Fruit fly (Drosophila melanogaster): ENCODE results near the gene Ucp4C.

The Ucp4C gene

DNA sequence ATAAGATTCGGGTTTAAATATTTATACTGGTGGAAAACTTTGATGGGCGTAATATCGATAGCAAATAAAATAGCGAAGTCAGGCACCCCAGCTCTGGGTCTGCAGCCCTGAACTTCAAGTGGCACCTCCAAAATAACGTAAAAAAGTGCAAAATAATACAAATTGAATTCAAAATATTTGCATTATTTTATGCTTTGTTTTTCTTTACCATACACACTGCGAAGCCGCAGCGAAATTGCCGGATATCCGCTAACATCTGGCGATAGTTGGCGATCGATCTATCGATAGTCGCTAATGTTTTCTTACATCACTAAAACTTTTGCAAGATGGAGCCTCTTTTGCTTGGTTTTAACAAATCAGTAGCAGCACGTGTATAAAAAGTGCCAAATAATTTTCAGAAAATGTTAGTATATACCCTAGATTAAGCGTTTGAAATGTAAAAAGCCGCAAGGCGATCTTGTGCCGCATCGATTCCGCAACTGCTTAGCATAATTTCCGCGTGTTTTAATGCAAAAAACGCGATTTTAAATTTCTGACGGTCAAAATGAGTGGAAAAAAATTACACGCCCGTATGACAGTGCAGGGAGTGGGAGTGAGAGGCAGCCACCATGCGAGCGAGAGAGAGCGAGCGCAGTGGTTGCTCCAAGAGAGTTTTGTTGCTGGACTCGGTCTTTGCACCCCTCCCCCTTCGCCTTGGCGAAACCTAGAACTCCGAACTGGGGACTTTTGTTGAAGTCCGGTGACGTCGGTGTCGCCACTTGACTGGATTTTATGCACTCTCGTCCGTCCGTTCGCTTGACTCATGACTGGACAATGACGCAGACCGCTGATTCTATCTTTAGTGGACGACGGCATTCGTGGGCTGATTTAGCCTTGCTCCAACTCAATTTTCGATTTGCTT lies 13.3 kb downstream of the Ucp4C start, which contains the start of gene eIF4A (continued):
- TF ChIP-seq repo (GFP tag; optimal IDR thresholded peaks at IDR 0.05) (peak; percentile 5), CG9932 (GFP tag; IDR thresholded peaks at IDR 0.05) (no peak), CG4360 (GFP tag; IDR thresholded peaks at IDR 0.05) (no peak), BEAF-32 (GFP tag; optimal IDR thresholded peaks at IDR 0.05) (peak; percentile 96), Doc3 (GFP tag; IDR thresholded peaks at IDR 0.05; ENCODE audit: partially characterized antibody) (no peak), gsb (GFP tag; IDR thresholded peaks at IDR 0.05) (no peak), zfh2 (GFP tag; optimal IDR thresholded peaks at IDR 0.05) (no peak), mirr (GFP tag; optimal IDR thresholded peaks at IDR 0.05) (peak; percentile 40), CG10366 (GFP tag; IDR thresholded peaks at IDR 0.05) (no peak), CG11560 (tag; IDR thresholded peaks at IDR 0.05) (no peak), CG15073 (GFP tag; optimal IDR thresholded peaks at IDR 0.05) (no peak), Dref (GFP tag; IDR thresholded peaks at IDR 0.05) (no peak), pita (GFP tag; optimal IDR thresholded peaks at IDR 0.05) (peak; percentile 66), vnd (GFP tag; IDR thresholded peaks at IDR 0.05; ENCODE audit: partially characterized antibody) (no peak), CG18599 (GFP tag; optimal IDR thresholded peaks at IDR 0.05) (peak; percentile 11), lab (GFP tag; optimal IDR thresholded peaks at IDR 0.05) (peak; percentile 18), croc (GFP tag; conservative IDR thresholded peaks at IDR 0.05) (no peak), otp (GFP tag; IDR thresholded peaks at IDR 0.05) (no peak), CG4820 (GFP tag; optimal IDR thresholded peaks at IDR 0.05) (no peak), tx (GFP tag; optimal IDR thresholded peaks at IDR 0.05) (no peak), NfI (GFP tag; optimal IDR thresholded peaks at IDR 0.05) (peak; percentile 56), CG16815 (GFP tag; optimal IDR thresholded peaks at IDR 0.05) (no peak), slp2 (GFP tag; optimal IDR thresholded peaks at IDR 0.05) (no peak), CG34224 (GFP tag; IDR thresholded peaks at IDR 0.05; ENCODE audit: partially characterized antibody) (no peak), Chrac-16 (GFP tag; optimal IDR thresholded peaks at IDR 0.05) (no peak), CG11085 (GFP tag; IDR thresholded peaks at IDR 0.05) (no peak), Ets65A (GFP tag) (peak; percentile 90), lilli (GFP tag; optimal IDR thresholded peaks at IDR 0.05) (no peak), stwl (tag; optimal IDR thresholded peaks at IDR 0.05) (no peak), Taf1 (GFP tag; IDR thresholded peaks at IDR 0.05) (no peak), CG11504 (tag; optimal IDR thresholded peaks at IDR 0.05) (peak; percentile 13), ftz-f1 (GFP tag; optimal IDR thresholded peaks at IDR 0.05) (no peak), Sry-β (GFP tag; optimal IDR thresholded peaks at IDR 0.05) (no peak), CG14667 (GFP tag; IDR thresholded peaks at IDR 0.05) (no peak), Six4 (GFP tag; optimal IDR thresholded peaks at IDR 0.05) (no peak), bowl (GFP tag; IDR thresholded peaks at IDR 0.05) (no peak), CG9876 (GFP tag; optimal IDR thresholded peaks at IDR 0.05) (peak; percentile 7), CG10209 (GFP tag; optimal IDR thresholded peaks at IDR 0.05) (no peak), gce (GFP tag; IDR thresholded peaks at IDR 0.05) (no peak), CG14441 (GFP tag; IDR thresholded peaks at IDR 0.05) (no peak), B-H2 (GFP tag; optimal IDR thresholded peaks at IDR 0.05) (no peak), CG2889 (GFP tag; IDR thresholded peaks at IDR 0.05) (no peak), kni (GFP tag; optimal IDR thresholded peaks at IDR 0.05) (no peak), CG11456 (GFP tag; IDR thresholded peaks at IDR 0.05) (no peak), luna (GFP tag; optimal IDR thresholded peaks at IDR 0.05) (no peak), bcd (GFP tag; optimal IDR thresholded peaks at IDR 0.05) (peak; percentile 42), CkIIα-i1 (GFP tag; IDR thresholded peaks at IDR 0.05) (no peak), da (GFP tag; optimal IDR thresholded peaks at IDR 0.05) (no peak), gcm2 (GFP tag; optimal IDR thresholded peaks at IDR 0.05) (peak; percentile 13), shn (GFP tag; optimal IDR thresholded peaks at IDR 0.05) (no peak)
